Worm (Caenorhabditis elegans) whole organism, L4/young adult: ENCODE data around the gene mob-2.

Source experiments
- W03F9.2 ChIP-seq: fragments of 150-350 bp; optimal IDR thresholded peaks from 2 replicates; lab custom pipeline; 2014; ENCODE audit warnings: missing biosample characterization, missing genetic modification characterization
- him-1 ChIP-seq: sonication (generic microtip); optimal IDR thresholded peaks from 2 replicates; lab custom pipeline; 2016; ENCODE audit warnings: missing genotype, missing genetic modification reagents, missing genetic modification characterization, missing compliant biosample characterization

DNA sequence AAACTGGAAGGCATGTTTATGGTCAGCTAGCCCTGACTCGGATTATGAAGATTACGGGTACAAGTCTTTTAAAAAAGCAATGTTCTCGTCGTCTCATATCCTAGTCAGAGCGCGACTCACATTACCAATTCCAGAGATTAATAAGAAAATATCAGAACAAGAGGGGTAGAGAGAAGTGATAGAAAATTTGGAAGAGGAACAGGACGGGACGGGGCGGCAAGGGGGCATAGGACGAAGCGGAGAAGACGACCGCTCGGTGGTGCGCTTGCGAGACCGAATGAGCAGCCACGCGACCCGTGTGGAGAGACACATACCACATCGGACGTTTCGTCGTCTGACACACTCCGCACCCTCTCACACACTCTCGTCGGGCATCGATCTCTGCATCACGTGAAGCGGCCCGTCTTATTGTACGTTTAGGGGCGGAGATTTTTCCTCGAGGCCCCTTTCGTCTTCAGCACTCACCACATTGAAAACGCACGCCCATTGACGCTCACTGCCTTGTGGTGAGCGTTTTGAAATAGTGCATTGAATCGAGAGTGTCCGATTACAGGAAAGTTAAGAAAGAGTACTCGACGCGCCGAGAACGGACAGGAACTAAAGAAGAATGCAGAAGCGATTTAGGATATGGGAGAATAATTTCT is 24.8 kb downstream of the mob-2 start:
- TF ChIP-seq W03F9.2 (tag; lab: Kevin White, UChicago) = peak; percentile 83
- TF ChIP-seq him-1 (tag; lab: Kevin White, UChicago) = peak; percentile 94
